Fruit fly (Drosophila melanogaster) whole organism, pupa: Measurements from ENCODE around the gene RPA2.

Experiments used
- CG10348 ChIP-seq: fragments of 200-800 bp; sonication (Bioruptor generic); IDR thresholded peaks from 2 replicates; pipeline ENCODE4 v1.3.6; 2022; ENCODE audit warnings: missing biosample characterization, missing genetic modification characterization
- CG12605 ChIP-seq: fragments of 200-800 bp; sonication (Bioruptor generic); IDR thresholded peaks from 2 replicates; pipeline ENCODE4 v1.3.6; 2022; ENCODE audit warnings: missing biosample characterization, missing genetic modification characterization
- CG13204 ChIP-seq: fragments of 200-800 bp; sonication (Bioruptor generic); optimal IDR thresholded peaks from 2 replicates; lab custom pipeline; 2018; ENCODE audit warnings: missing biosample characterization, mild to moderate bottlenecking, missing genetic modification characterization, moderate library complexity
- CG14655 ChIP-seq: fragments of 200-800 bp; sonication (Bioruptor generic); optimal IDR thresholded peaks from 3 replicates; lab custom pipeline; 2017; ENCODE audit warnings: mild to moderate bottlenecking, missing biosample characterization, missing genetic modification reagents, missing genetic modification characterization
- CG15710 ChIP-seq: fragments of 200-800 bp; sonication (Bioruptor generic); optimal IDR thresholded peaks from 2 replicates; lab custom pipeline; 2018; ENCODE audit warnings: missing biosample characterization, mild to moderate bottlenecking, missing genetic modification characterization, moderate library complexity
- CG17806 ChIP-seq: fragments of 200-800 bp; sonication (Bioruptor generic); optimal IDR thresholded peaks from 2 replicates; lab custom pipeline; 2018; ENCODE audit warnings: missing biosample characterization, mild to moderate bottlenecking, missing genetic modification characterization, moderate library complexity
- CG32121 ChIP-seq: fragments of 200-800 bp; sonication (Bioruptor generic); IDR thresholded peaks from 2 replicates; pipeline ENCODE4 v1.3.6; 2022; ENCODE audit warnings: missing biosample characterization, missing genetic modification characterization
- CG34367 ChIP-seq: fragments of 200-800 bp; sonication (Bioruptor generic); optimal IDR thresholded peaks from 2 replicates; lab custom pipeline; 2018; ENCODE audit warnings: missing biosample characterization, mild to moderate bottlenecking, missing genetic modification characterization
- CG4496 ChIP-seq: fragments of 200-800 bp; sonication (Bioruptor generic); IDR thresholded peaks from 3 replicates; pipeline ENCODE4 v1.3.6; 2022; ENCODE audit warnings: missing biosample characterization, missing genetic modification characterization
- CG8159 ChIP-seq: fragments of 200-800 bp; sonication (Bioruptor generic); optimal IDR thresholded peaks from 3 replicates; lab custom pipeline; 2018; ENCODE audit warnings: missing biosample characterization, mild to moderate bottlenecking, missing genetic modification characterization, moderate library complexity
- CG8301 ChIP-seq: fragments of 200-800 bp; sonication (Bioruptor generic); optimal IDR thresholded peaks from 2 replicates; lab custom pipeline; 2018; ENCODE audit warnings: missing biosample characterization, mild to moderate bottlenecking, missing genetic modification characterization
- CG9948 ChIP-seq: fragments of 200-800 bp; sonication (Bioruptor generic); optimal IDR thresholded peaks from 2 replicates; lab custom pipeline; 2018; ENCODE audit warnings: missing biosample characterization, mild to moderate bottlenecking, missing genetic modification characterization, moderate library complexity
- D1 ChIP-seq: fragments of 200-800 bp; sonication (Bioruptor generic); optimal IDR thresholded peaks from 2 replicates; lab custom pipeline; 2018; ENCODE audit warnings: missing biosample characterization, mild to moderate bottlenecking, missing genetic modification characterization, moderate library complexity
- EcR ChIP-seq: fragments of 200-800 bp; sonication (Bioruptor generic); optimal IDR thresholded peaks from 3 replicates; lab custom pipeline; 2019; ENCODE audit warnings: missing biosample characterization, missing genetic modification characterization, mild to moderate bottlenecking, moderate library complexity, missing genetic modification reagents
- Ets98B ChIP-seq: fragments of 200-800 bp; sonication (Bioruptor generic); IDR thresholded peaks from 2 replicates; pipeline ENCODE4 v1.3.6; 2022; ENCODE audit warnings: missing biosample characterization, missing genetic modification characterization
- Pif1A ChIP-seq: fragments of 200-800 bp; sonication (Bioruptor generic); optimal IDR thresholded peaks from 3 replicates; lab custom pipeline; 2016; ENCODE audit warnings: missing biosample characterization, missing genetic modification characterization
- Pif1B ChIP-seq: fragments of 200-800 bp; sonication (Bioruptor generic); optimal IDR thresholded peaks from 3 replicates; lab custom pipeline; 2016; ENCODE audit warnings: missing biosample characterization, missing genetic modification characterization
- Snoo ChIP-seq: fragments of 200-800 bp; sonication (Bioruptor generic); optimal IDR thresholded peaks from 3 replicates; lab custom pipeline; 2017; ENCODE audit warnings: missing biosample characterization, mild to moderate bottlenecking, missing genetic modification characterization, inconsistent platforms
- fd96Ca ChIP-seq: fragments of 200-800 bp; sonication (Bioruptor generic); IDR thresholded peaks from 3 replicates; pipeline ENCODE4 v1.3.6; 2022; ENCODE audit warnings: missing biosample characterization, missing genetic modification characterization
- gl ChIP-seq: fragments of 200-800 bp; sonication (Bioruptor generic); optimal IDR thresholded peaks from 2 replicates; lab custom pipeline; 2018; ENCODE audit warnings: missing biosample characterization, mild to moderate bottlenecking, missing genetic modification characterization
- rn ChIP-seq: fragments of 200-800 bp; sonication (Bioruptor generic); IDR thresholded peaks from 2 replicates; pipeline ENCODE4 v1.3.6; 2022; ENCODE audit warnings: missing biosample characterization, missing genetic modification characterization

RPA2 gene

dm6 chr2L:20887273-20887672 is 38.7 kb downstream of the RPA2 start:
- no peak for TF ChIP-seq Pif1B (GFP tag; lab: Kevin White, UChicago)
- TF ChIP-seq CG9948 (tag; lab: Kevin White, UChicago): no peak
- no peak for TF ChIP-seq CG8159 (tag; lab: Kevin White, UChicago)
- TF ChIP-seq D1 (tag; lab: Kevin White, UChicago): no peak
- TF ChIP-seq CG13204 (GFP tag; lab: Kevin White, UChicago): no peak
- no peak for TF ChIP-seq EcR (GFP tag; lab: Kevin White, UChicago)
- TF ChIP-seq fd96Ca (GFP tag; lab: Robert Waterston, UW): no peak
- no peak for TF ChIP-seq CG4496 (GFP tag; lab: Robert Waterston, UW)
- no peak for TF ChIP-seq Ets98B (GFP tag; lab: Robert Waterston, UW)
- TF ChIP-seq CG14655 (GFP tag; lab: Kevin White, UChicago): no peak
- TF ChIP-seq gl (tag; lab: Kevin White, UChicago): no peak
- no peak for TF ChIP-seq rn (GFP tag; lab: Robert Waterston, UW)
- TF ChIP-seq Snoo (tag; lab: Kevin White, UChicago): no peak
- TF ChIP-seq CG8301 (tag; lab: Kevin White, UChicago): no peak
- no peak for TF ChIP-seq CG34367
- TF ChIP-seq CG10348 (GFP tag; lab: Robert Waterston, UW): no peak
- TF ChIP-seq CG32121 (GFP tag; lab: Robert Waterston, UW): no peak
- no peak for TF ChIP-seq CG15710 (tag; lab: Kevin White, UChicago)

dm6 chr2L:20885889-20886507 is 39.9 kb downstream of the RPA2 start:
- TF ChIP-seq fd96Ca (GFP tag; lab: Robert Waterston, UW): peak; percentile 6; the same call in 1 of the 3 replicates
- no peak for TF ChIP-seq CG15710 (tag; lab: Kevin White, UChicago)

dm6 chr2L:20883624-20884220 is 42.2 kb downstream of the RPA2 start:
- 0 out of 3 replicates have a peak, but pooled peaks have one; percentile 18 for TF ChIP-seq fd96Ca (GFP tag; lab: Robert Waterston, UW)
- no peak for TF ChIP-seq rn (GFP tag; lab: Robert Waterston, UW)
- TF ChIP-seq, all 21 proteins: peak for 1

dm6 chr2L:20883097-20883496 is 42.9 kb downstream of the RPA2 start:
- TF ChIP-seq CG8159 (tag; lab: Kevin White, UChicago) (no peak), CG32121 (GFP tag; lab: Robert Waterston, UW) (no peak), CG15710 (tag; lab: Kevin White, UChicago) (no peak), D1 (tag; lab: Kevin White, UChicago) (no peak), CG4496 (GFP tag; lab: Robert Waterston, UW) (no peak), fd96Ca (GFP tag; lab: Robert Waterston, UW) (no peak), Ets98B (GFP tag; lab: Robert Waterston, UW) (no peak), CG10348 (GFP tag; lab: Robert Waterston, UW) (no peak), Pif1B (GFP tag; lab: Kevin White, UChicago) (no peak), CG9948 (tag; lab: Kevin White, UChicago) (no peak), CG34367 (no peak), CG12605 (no peak), Pif1A (GFP tag; lab: Kevin White, UChicago) (no peak), CG17806 (tag; lab: Kevin White, UChicago) (no peak), CG14655 (GFP tag; lab: Kevin White, UChicago) (no peak), CG8301 (tag; lab: Kevin White, UChicago) (no peak), rn (GFP tag; lab: Robert Waterston, UW) (no peak), CG13204 (GFP tag; lab: Kevin White, UChicago) (no peak), Snoo (tag; lab: Kevin White, UChicago) (no peak), EcR (GFP tag; lab: Kevin White, UChicago) (no peak)
- TF ChIP-seq, all 21 proteins: peak for 0

dm6 chr2L:20881353-20882079 is 44.4 kb downstream of the RPA2 start:
- TF ChIP-seq Pif1A (GFP tag; lab: Kevin White, UChicago): no peak
- TF ChIP-seq Pif1B (GFP tag; lab: Kevin White, UChicago): peak; percentile 29
- peak; percentile 51 for TF ChIP-seq gl (tag; lab: Kevin White, UChicago)
- peak; percentile 1 for TF ChIP-seq CG14655 (GFP tag; lab: Kevin White, UChicago)

- no peak for TF ChIP-seq CG34367
- TF ChIP-seq CG13204 (GFP tag; lab: Kevin White, UChicago): no peak
- no peak for TF ChIP-seq gl (tag; lab: Kevin White, UChicago)
- TF ChIP-seq Pif1B (GFP tag; lab: Kevin White, UChicago): no peak
- TF ChIP-seq CG32121 (GFP tag; lab: Robert Waterston, UW): no peak
- no peak for TF ChIP-seq Ets98B (GFP tag; lab: Robert Waterston, UW)
- TF ChIP-seq rn (GFP tag; lab: Robert Waterston, UW): no peak
- peak; percentile 38 for TF ChIP-seq Snoo (tag; lab: Kevin White, UChicago)
- TF ChIP-seq CG8159 (tag; lab: Kevin White, UChicago): no peak
These were observed 45.5 kb downstream of the RPA2 start for dm6 chr2L:20880476-20880875.
